Worm (Caenorhabditis elegans): ENCODE results near the gene F13E9.15.

DNA sequence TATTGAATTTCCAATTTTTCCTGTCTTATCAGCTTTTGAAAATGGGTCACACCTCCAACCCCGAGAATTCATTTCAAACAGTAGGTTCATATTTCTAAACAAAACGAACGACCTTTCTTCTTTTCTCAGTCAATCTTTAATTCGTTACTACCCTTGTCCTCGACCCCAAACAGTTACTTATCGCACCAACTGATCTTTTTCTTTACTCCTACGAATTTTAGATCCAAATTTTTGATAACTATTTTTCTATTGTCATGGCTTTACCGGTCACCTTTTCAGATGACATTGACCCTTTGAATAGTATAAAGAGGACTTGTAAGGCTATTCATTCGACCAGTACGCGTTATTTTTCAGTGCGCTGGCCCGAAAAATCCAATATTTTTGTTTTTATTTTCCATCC, 26.5 kb upstream of the F13E9.15 start:
- TF ChIP-seq zag-1 (tag; optimal IDR thresholded peaks at IDR 0.05) (no peak), elt-3 (tag; optimal IDR thresholded peaks at IDR 0.05) (no peak), daf-12 (tag; optimal IDR thresholded peaks at IDR 0.05) (no peak), pqm-1 (tag; optimal IDR thresholded peaks at IDR 0.05) (no peak)
